Worm (Caenorhabditis elegans): ENCODE measurements around the gene F17C11.12.

ce11 chrV:10955681-10956476, 19.2 kb upstream of the F17C11.12 start, which contains the start of gene F17C11.13:
- TF ChIP-seq mep-1 (tag; optimal IDR thresholded peaks at IDR 0.05) (peak; percentile 59), ceh-82 (tag; optimal IDR thresholded peaks at IDR 0.05) (no peak), lin-39 (tag; optimal IDR thresholded peaks at IDR 0.05) (no peak), aly-2 (tag; optimal IDR thresholded peaks at IDR 0.05) (no peak), lsy-2 (tag; optimal IDR thresholded peaks at IDR 0.05) (no peak), zag-1 (tag; optimal IDR thresholded peaks at IDR 0.05) (no peak), nhr-111 (GFP tag; optimal IDR thresholded peaks at IDR 0.05) (no peak), F26F4.8 (GFP tag; conservative IDR thresholded peaks at IDR 0.05) (no peak), mdl-1 (tag; optimal IDR thresholded peaks at IDR 0.05) (no peak), ztf-11 (tag; optimal IDR thresholded peaks at IDR 0.05) (no peak), aha-1 (tag) (peak; percentile 98), hlh-11 (tag; optimal IDR thresholded peaks at IDR 0.05) (peak; percentile 8), daf-16 (GFP tag; optimal IDR thresholded peaks at IDR 0.05) (no peak), daf-16 (tag; optimal IDR thresholded peaks at IDR 0.05) (peak; percentile 17)

Data from whole organism, L4 larva.